Worm (Caenorhabditis elegans) whole organism, L1 larva: ENCODE measurements around the gene T10F2.2.

ENCODE experiments used
- C04F5.9 ChIP-seq: sonication (generic microtip); optimal IDR thresholded peaks from 2 replicates; lab custom pipeline; 2016; ENCODE audit warnings: missing genetic modification characterization, missing compliant biosample characterization
- C16A3.4 ChIP-seq: fragments of 150-350 bp; optimal IDR thresholded peaks from 2 replicates; lab custom pipeline; 2014; ENCODE audit warnings: missing biosample characterization, missing genetic modification characterization
- aly-2 ChIP-seq: fragments of 150-350 bp; optimal IDR thresholded peaks from 2 replicates; lab custom pipeline; 2014; ENCODE audit warnings: missing biosample characterization, missing genetic modification characterization
- ceh-8 ChIP-seq: fragments of 200-800 bp; sonication (Bioruptor generic); optimal IDR thresholded peaks from 2 replicates; lab custom pipeline; 2018; ENCODE audit warnings: mild to moderate bottlenecking, missing genetic modification characterization, moderate library complexity, missing compliant biosample characterization
- ces-1 ChIP-seq: fragments of 150-350 bp; optimal IDR thresholded peaks from 2 replicates; lab custom pipeline; 2014; ENCODE audit warnings: missing biosample characterization, missing genetic modification reagents, missing genetic modification characterization
- dpl-1 ChIP-seq, 3 experiments: fragments of 150-350 bp in 2 of 3; sonication (generic microtip) in 1 of 3; optimal IDR thresholded peaks; 2 replicates each; lab custom pipeline; 2014 to 2017; ENCODE audit warnings: missing biosample characterization in 3 of 3, missing genetic modification characterization in 3 of 3, missing genetic modification reagents in 3 of 3
- efl-1 ChIP-seq, 4 experiments: fragments of 150-350 bp; optimal IDR thresholded peaks in 3 of 4; peaks in 1 of 4; 1 replicate in 1 of 4; 2 replicates in 3 of 4; lab custom pipeline; 2014; ENCODE audit warnings: missing biosample characterization in 2 of 4, missing genetic modification characterization in 2 of 4, missing genetic modification reagents in 2 of 4
- efl-3 ChIP-seq: fragments of 200-800 bp; sonication (Bioruptor generic); optimal IDR thresholded peaks from 2 replicates; lab custom pipeline; 2018; ENCODE audit warnings: mild to moderate bottlenecking, missing genetic modification characterization, missing compliant biosample characterization
- egl-13 ChIP-seq: sonication (generic microtip); optimal IDR thresholded peaks from 2 replicates; lab custom pipeline; 2016; ENCODE audit warnings: missing genotype, missing genetic modification reagents, missing genetic modification characterization, missing compliant biosample characterization
- egl-27 ChIP-seq, 2 experiments: fragments of 150-350 bp in 1 of 2; sonication (generic microtip); optimal IDR thresholded peaks; 3 replicates each; lab custom pipeline; 2017 to 2018; ENCODE audit warnings: missing biosample characterization in 2 of 2, missing genetic modification characterization in 2 of 2, missing genetic modification reagents in 2 of 2
- elt-2 ChIP-seq: sonication (generic microtip); optimal IDR thresholded peaks from 2 replicates; lab custom pipeline; 2016; ENCODE audit warnings: missing genetic modification characterization, mild to moderate bottlenecking, inconsistent platforms, missing compliant biosample characterization, missing genetic modification reagents
- elt-3 ChIP-seq, 6 experiments: fragments of 150-350 bp in 1 of 6; sonication (generic microtip); optimal IDR thresholded peaks; 2 replicates each; lab custom pipeline; 2017 to 2018; ENCODE audit warnings: missing biosample characterization in 6 of 6, missing genetic modification characterization in 6 of 6, inconsistent platforms in 1 of 6
- ets-5 ChIP-seq: fragments of 200-800 bp; sonication (Bioruptor generic); IDR thresholded peaks from 2 replicates; pipeline ENCODE4 v1.3.6; 2022; ENCODE audit warnings: missing genetic modification characterization, missing compliant biosample characterization
- fkh-8 ChIP-seq: sonication (generic microtip); optimal IDR thresholded peaks from 2 replicates; lab custom pipeline; 2016; ENCODE audit warnings: mild to moderate bottlenecking, missing genetic modification characterization, missing compliant biosample characterization
- fos-1 ChIP-seq: fragments of 150-350 bp; optimal IDR thresholded peaks from 2 replicates; lab custom pipeline; 2014; ENCODE audit warnings: missing biosample characterization, missing genetic modification characterization
- grh-1 ChIP-seq: fragments of 200-800 bp; sonication (Bioruptor generic); IDR thresholded peaks from 2 replicates; pipeline ENCODE4 v1.3.6; 2022; ENCODE audit warnings: missing genetic modification reagents, missing genetic modification characterization, missing compliant biosample characterization
- hlh-17 ChIP-seq: fragments of 200-800 bp; sonication (Bioruptor generic); optimal IDR thresholded peaks from 2 replicates; lab custom pipeline; 2018; ENCODE audit warnings: missing genetic modification characterization, mild to moderate bottlenecking, missing compliant biosample characterization, moderate library complexity, borderline replicate concordance
- hlh-4 ChIP-seq: sonication (generic microtip); optimal IDR thresholded peaks from 2 replicates; lab custom pipeline; 2016; ENCODE audit warnings: mild to moderate bottlenecking, missing genetic modification characterization, missing compliant biosample characterization
- hpl-2 ChIP-seq: fragments of 150-350 bp; optimal IDR thresholded peaks from 2 replicates; lab custom pipeline; 2014; ENCODE audit warnings: missing biosample characterization, missing genetic modification reagents, missing genetic modification characterization
- irx-1 ChIP-seq: sonication (generic microtip); optimal IDR thresholded peaks from 2 replicates; lab custom pipeline; 2016; ENCODE audit warnings: missing genetic modification characterization, missing compliant biosample characterization
- isw-1 ChIP-seq: fragments of 200-800 bp; sonication (Bioruptor generic); IDR thresholded peaks from 2 replicates; pipeline ENCODE4 v1.3.6; 2022; ENCODE audit warnings: missing genetic modification characterization, missing compliant biosample characterization
- jun-1 ChIP-seq: fragments of 150-350 bp; optimal IDR thresholded peaks from 2 replicates; lab custom pipeline; 2014; ENCODE audit warnings: missing biosample characterization, missing genetic modification reagents, missing genetic modification characterization
- lin-13 ChIP-seq: fragments of 150-350 bp; optimal IDR thresholded peaks from 2 replicates; lab custom pipeline; 2014; ENCODE audit warnings: missing biosample characterization, missing genetic modification reagents, missing genetic modification characterization
- lin-14 ChIP-seq: fragments of 200-800 bp; sonication (Bioruptor generic); optimal IDR thresholded peaks from 2 replicates; lab custom pipeline; 2018; ENCODE audit warnings: mild to moderate bottlenecking, missing genetic modification characterization, moderate library complexity, missing compliant biosample characterization
- lin-35 ChIP-seq, 2 experiments: fragments of 150-350 bp; optimal IDR thresholded peaks; 2 replicates each; lab custom pipeline; 2014; ENCODE audit warnings: missing biosample characterization in 2 of 2, missing genetic modification characterization in 2 of 2, missing genetic modification reagents in 2 of 2
- lin-39 ChIP-seq: fragments of 150-350 bp; optimal IDR thresholded peaks from 2 replicates; lab custom pipeline; 2014; ENCODE audit warnings: missing biosample characterization, missing genetic modification reagents, missing genetic modification characterization
- lir-3 ChIP-seq: sonication (generic microtip); optimal IDR thresholded peaks from 2 replicates; lab custom pipeline; 2016; ENCODE audit warnings: mild to moderate bottlenecking, missing genetic modification characterization, moderate library complexity, missing compliant biosample characterization; ENCODE audit not compliant: poor library complexity
- mef-2 ChIP-seq: fragments of 150-350 bp; optimal IDR thresholded peaks from 2 replicates; lab custom pipeline; 2014; ENCODE audit warnings: missing biosample characterization, missing genetic modification characterization
- nhr-12 ChIP-seq: sonication (generic microtip); optimal IDR thresholded peaks from 2 replicates; lab custom pipeline; 2017; ENCODE audit warnings: missing biosample characterization, missing genetic modification characterization
- nhr-237 ChIP-seq: fragments of 150-350 bp; optimal IDR thresholded peaks from 2 replicates; lab custom pipeline; 2014; ENCODE audit warnings: missing biosample characterization, missing genetic modification characterization
- nhr-71 ChIP-seq: sonication (generic microtip); optimal IDR thresholded peaks from 2 replicates; lab custom pipeline; 2016; ENCODE audit warnings: mild to moderate bottlenecking, missing genetic modification characterization, moderate library complexity, missing compliant biosample characterization
- nhr-84 ChIP-seq: sonication (generic microtip); optimal IDR thresholded peaks from 2 replicates; lab custom pipeline; 2017; ENCODE audit warnings: missing biosample characterization, missing genetic modification characterization
- nhr-85 ChIP-seq: sonication (generic microtip); peaks from one replicate; lab custom pipeline; 2016; ENCODE audit warnings: missing genetic modification characterization, inconsistent platforms, missing compliant biosample characterization
- nhr-90 ChIP-seq: sonication (generic microtip); optimal IDR thresholded peaks from 2 replicates; lab custom pipeline; 2016; ENCODE audit warnings: mild to moderate bottlenecking, missing genetic modification characterization, missing compliant biosample characterization; ENCODE audit not compliant: poor library complexity
- pag-3 ChIP-seq: sonication (generic microtip); optimal IDR thresholded peaks from 2 replicates; lab custom pipeline; 2017; ENCODE audit warnings: missing genetic modification characterization, mild to moderate bottlenecking, missing compliant biosample characterization, antibody characterized with exemption, borderline replicate concordance; ENCODE audit not compliant: insufficient read depth
- snpc-4 ChIP-seq: fragments of 150-350 bp; optimal IDR thresholded peaks from 2 replicates; lab custom pipeline; 2014; ENCODE audit warnings: missing biosample characterization, missing genetic modification characterization
- sox-4 ChIP-seq: sonication (generic microtip); optimal IDR thresholded peaks from 2 replicates; lab custom pipeline; 2016; ENCODE audit warnings: missing genetic modification characterization, missing compliant biosample characterization
- sptf-1 ChIP-seq: fragments of 150-350 bp; optimal IDR thresholded peaks from 2 replicates; lab custom pipeline; 2014; ENCODE audit warnings: missing biosample characterization, missing genetic modification characterization
- unc-30 ChIP-seq: sonication (generic microtip); optimal IDR thresholded peaks from 2 replicates; lab custom pipeline; 2017; ENCODE audit warnings: missing biosample characterization, missing genetic modification characterization
- unc-62 ChIP-seq: fragments of 150-350 bp; optimal IDR thresholded peaks from 2 replicates; lab custom pipeline; 2014; ENCODE audit warnings: missing biosample characterization, missing genetic modification reagents, missing genetic modification characterization
- unc-86 ChIP-seq: sonication (generic microtip); optimal IDR thresholded peaks from 2 replicates; lab custom pipeline; 2016; ENCODE audit warnings: missing genetic modification characterization, missing compliant biosample characterization
- unc-98 ChIP-seq: fragments of 200-800 bp; sonication (Bioruptor generic); IDR thresholded peaks from 2 replicates; pipeline ENCODE4 v1.3.6; 2022; ENCODE audit warnings: missing genetic modification characterization, missing compliant biosample characterization
- ztf-4 ChIP-seq: fragments of 150-350 bp; optimal IDR thresholded peaks from 2 replicates; lab custom pipeline; 2014; ENCODE audit warnings: missing biosample characterization, missing genetic modification characterization

T10F2.2 gene

ce11 chrIII:5172470-5172869, 7.4 kb upstream of the T10F2.2 start, which contains the start of gene K10D2.5 (continued):
- peak; percentile 97 for TF ChIP-seq isw-1
- peak; percentile 84 for TF ChIP-seq snpc-4 (tag; lab: Kevin White, UChicago)
- TF ChIP-seq sptf-1, result no peak
- TF ChIP-seq grh-1 (GFP tag; lab: Robert Waterston, UW), result peak; percentile 83
- TF ChIP-seq fkh-8 (tag; lab: Kevin White, UChicago), result peak; percentile 97
- TF ChIP-seq unc-62, result no peak
- no peak for TF ChIP-seq unc-30
- peak; percentile 96 for TF ChIP-seq nhr-90 (tag; lab: Kevin White, UChicago)
- peak; percentile 87 to 92 for TF ChIP-seq lin-35 (GFP tag; optimal IDR thresholded peaks at IDR 0.05; lab: Kevin White, UChicago)
- TF ChIP-seq unc-98 (GFP tag; lab: Robert Waterston, UW), result peak; percentile 98
- TF ChIP-seq hpl-2, result peak; percentile 83
- peak; percentile 82 for TF ChIP-seq fos-1 (tag; lab: Kevin White, UChicago)
- peak; percentile 90 for TF ChIP-seq egl-13 (tag; lab: Kevin White, UChicago)
- TF ChIP-seq mef-2, result peak; percentile 81
- peak in 3 of 6 experiments; percentile 76 to 79 (median 79) for TF ChIP-seq elt-3 (tag; optimal IDR thresholded peaks at IDR 0.05; lab: Kevin White, UChicago)
- TF ChIP-seq nhr-85 (tag; lab: Kevin White, UChicago), result peak; percentile 95
- TF ChIP-seq lin-39 (tag; lab: Kevin White, UChicago), result peak; percentile 71
- TF ChIP-seq ceh-8 (GFP tag; lab: Kevin White, UChicago), result peak; percentile 50
- peak in 1 of 2 experiments; percentile 14 for TF ChIP-seq egl-27 (tag; optimal IDR thresholded peaks at IDR 0.05; lab: Kevin White, UChicago)
- peak; percentile 47 for TF ChIP-seq ztf-4 (tag; lab: Kevin White, UChicago)
- peak; percentile 85 to 88 (median 88) for TF ChIP-seq dpl-1 (GFP tag; optimal IDR thresholded peaks at IDR 0.05; lab: Kevin White, UChicago)
- TF ChIP-seq nhr-12, result no peak
- peak; percentile 91 for TF ChIP-seq unc-86 (tag; lab: Kevin White, UChicago)
- TF ChIP-seq ces-1 (GFP tag; lab: Kevin White, UChicago), result no peak
- peak; percentile 65 for TF ChIP-seq aly-2 (tag; lab: Kevin White, UChicago)
- peak; percentile 92 to 94 for TF ChIP-seq efl-1 (optimal IDR thresholded peaks at IDR 0.05; lab: Kevin White, UChicago)
- peak; percentile 87 to 98 for TF ChIP-seq efl-1 (GFP tag; optimal IDR thresholded peaks at IDR 0.05 in 1 of 2; lab: Kevin White, UChicago)
- peak; percentile 76 for TF ChIP-seq nhr-237
- peak; percentile 94 for TF ChIP-seq C16A3.4 (tag; lab: Kevin White, UChicago)
- peak; percentile 91 for TF ChIP-seq sox-4 (tag; lab: Kevin White, UChicago)
- peak; percentile 18 for TF ChIP-seq pag-3 (tag; lab: Kevin White, UChicago)
- TF ChIP-seq nhr-84 (tag; lab: Kevin White, UChicago), result no peak

ce11 chrIII:5171945-5172344, 6.8 kb upstream of the T10F2.2 start, which contains the start of gene prp-19:
Gene prp-19, minus strand, starts transcription at chrIII:5172045.
- TF ChIP-seq nhr-85 (tag; lab: Kevin White, UChicago), result no peak
- no peak for TF ChIP-seq unc-86 (tag; lab: Kevin White, UChicago)
- TF ChIP-seq irx-1 (tag; lab: Kevin White, UChicago), result no peak
- no peak for TF ChIP-seq sox-4 (tag; lab: Kevin White, UChicago)
- TF ChIP-seq jun-1, result no peak

ce11 chrIII:5169699-5170098, 4.6 kb upstream of the T10F2.2 start, which contains the start of gene ulp-1:
Gene ulp-1, minus strand, starts transcription at chrIII:5169799.
- TF ChIP-seq C04F5.9 (tag; lab: Kevin White, UChicago), result no peak
- no peak for TF ChIP-seq nhr-71 (tag; lab: Kevin White, UChicago)
- TF ChIP-seq hlh-17, result no peak
- TF ChIP-seq lin-13 (GFP tag; lab: Kevin White, UChicago), result no peak
- no peak for TF ChIP-seq lir-3 (tag; lab: Kevin White, UChicago)
- TF ChIP-seq mef-2, result no peak
- no peak for TF ChIP-seq egl-13 (tag; lab: Kevin White, UChicago)
- no peak for TF ChIP-seq lin-14 (GFP tag; lab: Kevin White, UChicago)
- no peak for TF ChIP-seq hlh-4 (tag; lab: Kevin White, UChicago)
- TF ChIP-seq ets-5, result no peak
- TF ChIP-seq elt-2, result no peak
- no peak for TF ChIP-seq lin-39 (tag; lab: Kevin White, UChicago)
- no peak for TF ChIP-seq efl-3 (GFP tag; lab: Kevin White, UChicago)
- TF ChIP-seq, all 84 proteins: peak for 0
